Worm (Caenorhabditis elegans): ENCODE measurements around the gene C44H9.4.

ce11 chrV:12797992-12798391 lies 37.5 kb upstream of the C44H9.4 start, which contains the start of gene ugt-6:
- TF ChIP-seq ceh-6 (GFP tag; optimal IDR thresholded peaks at IDR 0.05) (no peak), C38D4.7 (GFP tag; optimal IDR thresholded peaks at IDR 0.05) (no peak), ama-1 (optimal IDR thresholded peaks at IDR 0.05) (no peak), unc-3 (GFP tag; conservative IDR thresholded peaks at IDR 0.05) (no peak), unc-3 (tag; optimal IDR thresholded peaks at IDR 0.05) (no peak), F13H6.1 (tag; optimal IDR thresholded peaks at IDR 0.05) (no peak), eyg-1 (tag; optimal IDR thresholded peaks at IDR 0.05) (no peak), nfya-1 (tag; optimal IDR thresholded peaks at IDR 0.05) (no peak), hlh-15 (tag; optimal IDR thresholded peaks at IDR 0.05) (no peak)
